Worm (Caenorhabditis elegans): ENCODE data around the gene apl-1.

Gene apl-1

ce11 chrX:5116816-5117459, at the start of gene apl-1:
Gene apl-1 (minus strand): TSS chrX:5116866.
- TF ChIP-seq lin-39 (tag; optimal IDR thresholded peaks at IDR 0.05), result no peak
- TF ChIP-seq pha-4 (tag; optimal IDR thresholded peaks at IDR 0.05), result peak; percentile 46
- no peak for TF ChIP-seq daf-12 (tag; optimal IDR thresholded peaks at IDR 0.05)
- no peak for TF ChIP-seq ztf-4 (tag; optimal IDR thresholded peaks at IDR 0.05)
- TF ChIP-seq tbx-2 (tag; optimal IDR thresholded peaks at IDR 0.05), result no peak
- peak; percentile 28 for TF ChIP-seq ceh-28 (tag; optimal IDR thresholded peaks at IDR 0.05)
- TF ChIP-seq ama-1 (optimal IDR thresholded peaks at IDR 0.05), result peak; percentile 15
- peak; percentile 28 for TF ChIP-seq nfya-1 (tag; optimal IDR thresholded peaks at IDR 0.05; ENCODE audit: insufficient read depth)
- TF ChIP-seq nhr-23 (tag; optimal IDR thresholded peaks at IDR 0.05), result peak; percentile 48
- TF ChIP-seq nhr-25 (tag; optimal IDR thresholded peaks at IDR 0.05), result peak; percentile 43

- peak; percentile 73 for TF ChIP-seq lin-39 (tag; optimal IDR thresholded peaks at IDR 0.05)
- peak; percentile 91 for TF ChIP-seq hmg-11 (tag; optimal IDR thresholded peaks at IDR 0.05)
- TF ChIP-seq fkh-2 (tag; optimal IDR thresholded peaks at IDR 0.05), result no peak
- TF ChIP-seq jun-1 (tag; optimal IDR thresholded peaks at IDR 0.05), result peak; percentile 91
- peak; percentile 93 for TF ChIP-seq mml-1 (tag; optimal IDR thresholded peaks at IDR 0.05)
- TF ChIP-seq nhr-25 (tag; optimal IDR thresholded peaks at IDR 0.05), result peak; percentile 76
- TF ChIP-seq elt-3 (tag; optimal IDR thresholded peaks at IDR 0.05), result no peak
- peak; percentile 80 for TF ChIP-seq lsy-12 (tag; optimal IDR thresholded peaks at IDR 0.05)
- peak; percentile 19 for TF ChIP-seq elt-1 (tag; optimal IDR thresholded peaks at IDR 0.05)
- peak; percentile 76 for TF ChIP-seq elt-2 (tag; optimal IDR thresholded peaks at IDR 0.05)
- TF ChIP-seq zag-1 (tag; optimal IDR thresholded peaks at IDR 0.05), result no peak
- TF ChIP-seq nhr-11 (tag; optimal IDR thresholded peaks at IDR 0.05), result peak; percentile 21
- TF ChIP-seq snpc-4 (tag; optimal IDR thresholded peaks at IDR 0.05), result peak; percentile 92
- TF ChIP-seq sea-2 (GFP tag; optimal IDR thresholded peaks at IDR 0.05), result no peak
- TF ChIP-seq eor-1 (tag; optimal IDR thresholded peaks at IDR 0.05), result no peak
- peak; percentile 65 for TF ChIP-seq R02D3.7 (tag; optimal IDR thresholded peaks at IDR 0.05)
- no peak for TF ChIP-seq ceh-16 (tag; optimal IDR thresholded peaks at IDR 0.05)
- peak; percentile 21 for TF ChIP-seq egl-27 (tag; optimal IDR thresholded peaks at IDR 0.05)
- TF ChIP-seq ceh-28 (tag; optimal IDR thresholded peaks at IDR 0.05), result peak; percentile 62
- peak; percentile 88 for TF ChIP-seq tbx-2 (tag; optimal IDR thresholded peaks at IDR 0.05)
- TF ChIP-seq nhr-67 (tag; optimal IDR thresholded peaks at IDR 0.05), result no peak
- no peak for TF ChIP-seq ztf-11 (tag; optimal IDR thresholded peaks at IDR 0.05)
- TF ChIP-seq nhr-76 (tag; optimal IDR thresholded peaks at IDR 0.05), result no peak
- no peak for TF ChIP-seq unc-39 (tag; optimal IDR thresholded peaks at IDR 0.05)
- TF ChIP-seq ceh-9 (tag; optimal IDR thresholded peaks at IDR 0.05), result no peak
- TF ChIP-seq nhr-43 (tag; optimal IDR thresholded peaks at IDR 0.05; ENCODE audit: poor library complexity, severe bottlenecking), result peak; percentile 94
- TF ChIP-seq mdl-1 (tag; optimal IDR thresholded peaks at IDR 0.05), result peak; percentile 91
- peak; percentile 85 for TF ChIP-seq pha-4 (tag; optimal IDR thresholded peaks at IDR 0.05)
- no peak for TF ChIP-seq nhr-12 (tag; optimal IDR thresholded peaks at IDR 0.05)
- TF ChIP-seq egl-5 (tag; optimal IDR thresholded peaks at IDR 0.05), result peak; percentile 56
- TF ChIP-seq aly-2 (tag; optimal IDR thresholded peaks at IDR 0.05), result no peak
- peak; percentile 58 for TF ChIP-seq unc-62 (GFP tag; optimal IDR thresholded peaks at IDR 0.05)
- peak; percentile 53 for TF ChIP-seq fos-1 (tag; optimal IDR thresholded peaks at IDR 0.05)
- TF ChIP-seq nhr-237 (tag; optimal IDR thresholded peaks at IDR 0.05), result no peak
- TF ChIP-seq nfya-1 (tag; optimal IDR thresholded peaks at IDR 0.05; ENCODE audit: insufficient read depth), result peak; percentile 90
- TF ChIP-seq daf-12 (tag; optimal IDR thresholded peaks at IDR 0.05), result no peak
- peak; percentile 33 for TF ChIP-seq ceh-82 (tag; optimal IDR thresholded peaks at IDR 0.05)
- TF ChIP-seq skn-1 (tag; optimal IDR thresholded peaks at IDR 0.05), result peak; percentile 76
- TF ChIP-seq ZK546.5 (tag; optimal IDR thresholded peaks at IDR 0.05), result no peak
- TF ChIP-seq lin-15B (tag; optimal IDR thresholded peaks at IDR 0.05), result peak; percentile 73
- no peak for TF ChIP-seq ama-1 (optimal IDR thresholded peaks at IDR 0.05)
- TF ChIP-seq nhr-28 (tag; optimal IDR thresholded peaks at IDR 0.05), result peak; percentile 51
- no peak for TF ChIP-seq nhr-77 (tag; optimal IDR thresholded peaks at IDR 0.05)
- peak; percentile 26 for TF ChIP-seq ztf-4 (tag; optimal IDR thresholded peaks at IDR 0.05)
- TF ChIP-seq nhr-23 (tag; optimal IDR thresholded peaks at IDR 0.05), result peak; percentile 95
- peak; percentile 78 for TF ChIP-seq fkh-10 (GFP tag; optimal IDR thresholded peaks at IDR 0.05)
- peak; percentile 52 for TF ChIP-seq pqm-1 (tag; optimal IDR thresholded peaks at IDR 0.05)
These were observed 48.4 kb upstream of the apl-1 start, which contains the start of gene mans-3 for ce11 chrX:5165037-5165436. Gene mans-3 (plus strand): TSS chrX:5165395.

All from whole organism, L3 larva.